Fruit fly (Drosophila melanogaster): ENCODE measurements around the gene CG12316.

CG12316 gene

dm6 chr3L:15174086-15174485 is 37.4 kb upstream of the CG12316 start (continued):
- no peak for TF ChIP-seq sob (GFP tag; IDR thresholded peaks at IDR 0.05)
- peak; percentile 31 to 36 for TF ChIP-seq bsh (GFP tag; optimal IDR thresholded peaks at IDR 0.05)
- no peak for TF ChIP-seq lbe (GFP tag; optimal IDR thresholded peaks at IDR 0.05)
- no peak for TF ChIP-seq CG1024 (GFP tag; IDR thresholded peaks at IDR 0.05)
- TF ChIP-seq CG2712 (tag; optimal IDR thresholded peaks at IDR 0.05), result peak; percentile 40
- no peak for TF ChIP-seq CG18011 (GFP tag; optimal IDR thresholded peaks at IDR 0.05)
- TF ChIP-seq Hand (GFP tag; optimal IDR thresholded peaks at IDR 0.05), result no peak
- no peak for TF ChIP-seq CG6813 (GFP tag; optimal IDR thresholded peaks at IDR 0.05)
- no peak for TF ChIP-seq CG12155 (GFP tag; optimal IDR thresholded peaks at IDR 0.05)
- peak; percentile 37 for TF ChIP-seq CG18262 (tag; optimal IDR thresholded peaks at IDR 0.05)
- no peak for TF ChIP-seq bcd (GFP tag; optimal IDR thresholded peaks at IDR 0.05)
- no peak for TF ChIP-seq p53 (GFP tag; optimal IDR thresholded peaks at IDR 0.05)
- TF ChIP-seq CG5180 (GFP tag; optimal IDR thresholded peaks at IDR 0.05), result no peak
- TF ChIP-seq pita (GFP tag; optimal IDR thresholded peaks at IDR 0.05), result no peak
- no peak for TF ChIP-seq Scr (GFP tag; IDR thresholded peaks at IDR 0.05; ENCODE audit: partially characterized antibody)
- no peak for TF ChIP-seq chif (GFP tag; optimal IDR thresholded peaks at IDR 0.05)
- TF ChIP-seq maf-S (GFP tag; optimal IDR thresholded peaks at IDR 0.05), result no peak
- peak; percentile 4 for TF ChIP-seq Sox102F (GFP tag; optimal IDR thresholded peaks at IDR 0.05)
- TF ChIP-seq CG12391 (tag; optimal IDR thresholded peaks at IDR 0.05), result peak; percentile 17
- no peak for TF ChIP-seq ase (GFP tag; IDR thresholded peaks at IDR 0.05)
- no peak for TF ChIP-seq CG10321 (GFP tag; IDR thresholded peaks at IDR 0.05)
- no peak for TF ChIP-seq zf30C (GFP tag; optimal IDR thresholded peaks at IDR 0.05)
- TF ChIP-seq Rfx (GFP tag; IDR thresholded peaks at IDR 0.05), result no peak
- no peak for TF ChIP-seq chinmo (GFP tag; IDR thresholded peaks at IDR 0.05; ENCODE audit: partially characterized antibody)
- TF ChIP-seq Max (GFP tag; optimal IDR thresholded peaks at IDR 0.05), result no peak
- no peak for TF ChIP-seq gsb-n (tag; optimal IDR thresholded peaks at IDR 0.05)
- no peak for TF ChIP-seq Bgb (GFP tag; IDR thresholded peaks at IDR 0.05; ENCODE audit: partially characterized antibody)
- no peak for TF ChIP-seq CG16863 (GFP tag; optimal IDR thresholded peaks at IDR 0.05)
- TF ChIP-seq btn (GFP tag; optimal IDR thresholded peaks at IDR 0.05), result no peak

dm6 chr3L:15172404-15173055 is 35.8 kb upstream of the CG12316 start:
- TF ChIP-seq HLH4C (GFP tag; IDR thresholded peaks at IDR 0.05; ENCODE audit: partially characterized antibody), result peak; percentile 69; the same call in 2 of the 3 replicates
- no peak for TF ChIP-seq CG2129 (GFP tag; IDR thresholded peaks at IDR 0.05; ENCODE audit: partially characterized antibody)
- TF ChIP-seq Pdp1 (GFP tag; optimal IDR thresholded peaks at IDR 0.05), result peak in 1 of 2 experiments; percentile 56
- TF ChIP-seq insv (GFP tag; optimal IDR thresholded peaks at IDR 0.05), result peak in 1 of 2 experiments; percentile 43
- 0 out of 3 replicates have a peak, but pooled peaks have one; percentile 31 for TF ChIP-seq ci (GFP tag; IDR thresholded peaks at IDR 0.05)
- TF ChIP-seq CG16813 (GFP tag; IDR thresholded peaks at IDR 0.05; ENCODE audit: partially characterized antibody), result peak; percentile 61
- peak; percentile 44; the same call in 1 of the 3 replicates for TF ChIP-seq CG14860 (GFP tag; IDR thresholded peaks at IDR 0.05; ENCODE audit: partially characterized antibody)
- no peak for TF ChIP-seq stc (GFP tag; IDR thresholded peaks at IDR 0.05)
- TF ChIP-seq CG6683 (GFP tag; optimal IDR thresholded peaks at IDR 0.05), result no peak
- peak; percentile 73 for TF ChIP-seq Ets65A (GFP tag)
- TF ChIP-seq grn (GFP tag; optimal IDR thresholded peaks at IDR 0.05), result no peak
- TF ChIP-seq CG10959 (GFP tag; IDR thresholded peaks at IDR 0.05), result peak; percentile 10; the same call in 1 of the 2 replicates
- peak; percentile 11 for TF ChIP-seq gem (tag; optimal IDR thresholded peaks at IDR 0.05)
- TF ChIP-seq sens (GFP tag), result peak; percentile 71
- TF ChIP-seq nerfin-2 (GFP tag; IDR thresholded peaks at IDR 0.05; ENCODE audit: partially characterized antibody), result peak; percentile 38
- no peak for TF ChIP-seq hkb (optimal IDR thresholded peaks at IDR 0.05)
- no peak for TF ChIP-seq hkb (GFP tag; IDR thresholded peaks at IDR 0.05)
- no peak for TF ChIP-seq pb (GFP tag; optimal IDR thresholded peaks at IDR 0.05)
- TF ChIP-seq CG2712 (tag; optimal IDR thresholded peaks at IDR 0.05), result peak; percentile 7
